Fruit fly (Drosophila melanogaster) whole organism, embryonic: Measurements from ENCODE around the gene CG13048.
A peak's percentile ranks its signal among the peaks of the same experiment; 100 is the strongest.

Experiments
- Aef1 ChIP-seq: fragments of 200-800 bp; sonication (Bioruptor generic); IDR thresholded peaks from 3 replicates; pipeline ENCODE4 v1.3.6; 2022; ENCODE audit warnings: missing biosample characterization, missing genetic modification characterization
- Atf6 ChIP-seq: fragments of 200-800 bp; sonication (Bioruptor generic); IDR thresholded peaks from 2 replicates; pipeline ENCODE4 v1.3.6; 2022; ENCODE audit warnings: missing biosample characterization, missing genetic modification characterization
- CG10654 ChIP-seq: fragments of 200-800 bp; sonication (Bioruptor generic); optimal IDR thresholded peaks from 2 replicates; lab custom pipeline; 2016; ENCODE audit warnings: missing biosample characterization, missing genetic modification characterization
- CG12155 ChIP-seq: fragments of 200-800 bp; sonication (Bioruptor generic); optimal IDR thresholded peaks from 3 replicates; lab custom pipeline; 2016; ENCODE audit warnings: missing biosample characterization, missing genetic modification characterization
- CG12236 ChIP-seq: fragments of 200-800 bp; sonication (Bioruptor generic); optimal IDR thresholded peaks from 2 replicates; lab custom pipeline; 2016; ENCODE audit warnings: missing biosample characterization, missing genetic modification characterization
- CG12659 ChIP-seq: fragments of 200-800 bp; sonication (Bioruptor generic); optimal IDR thresholded peaks from 3 replicates; lab custom pipeline; 2017; ENCODE audit warnings: mild to moderate bottlenecking, missing biosample characterization, missing genetic modification reagents, missing genetic modification characterization
- CG13775 ChIP-seq: fragments of 200-800 bp; sonication (Bioruptor generic); optimal IDR thresholded peaks from 3 replicates; lab custom pipeline; 2017; ENCODE audit warnings: missing biosample characterization, mild to moderate bottlenecking, missing genetic modification characterization
- CG17385 ChIP-seq: fragments of 200-800 bp; sonication (Bioruptor generic); optimal IDR thresholded peaks from 3 replicates; lab custom pipeline; 2018; ENCODE audit warnings: missing biosample characterization, mild to moderate bottlenecking, missing genetic modification characterization
- CG30403 ChIP-seq: fragments of 200-800 bp; sonication (Bioruptor generic); optimal IDR thresholded peaks from 3 replicates; lab custom pipeline; 2016; ENCODE audit warnings: missing biosample characterization, missing genetic modification characterization
- CG32767 ChIP-seq: fragments of 200-800 bp; sonication (Bioruptor generic); IDR thresholded peaks from 2 replicates; pipeline ENCODE4 v1.3.6; 2022; ENCODE audit warnings: missing biosample characterization, missing genetic modification characterization
- CG32772 ChIP-seq: fragments of 200-800 bp; sonication (Bioruptor generic); IDR thresholded peaks from 2 replicates; pipeline ENCODE4 v1.3.6; 2022; ENCODE audit warnings: missing biosample characterization, missing genetic modification characterization
- CG34224 ChIP-seq: fragments of 200-800 bp; sonication (Bioruptor generic); IDR thresholded peaks from 3 replicates; pipeline ENCODE4 v1.3.6; 2022; ENCODE audit warnings: missing biosample characterization, missing genetic modification characterization; ENCODE audit not compliant: partially characterized antibody
- CG34422 ChIP-seq: fragments of 200-800 bp; sonication (Bioruptor generic); IDR thresholded peaks from 3 replicates; pipeline ENCODE4 v1.3.6; 2022; ENCODE audit warnings: missing biosample characterization, missing genetic modification characterization
- CG4424 ChIP-seq: fragments of 200-800 bp; sonication (Bioruptor generic); optimal IDR thresholded peaks from 3 replicates; lab custom pipeline; 2016; ENCODE audit warnings: missing biosample characterization, missing genetic modification characterization
- CG4730 ChIP-seq: fragments of 200-800 bp; sonication (Bioruptor generic); IDR thresholded peaks from 2 replicates; pipeline ENCODE4 v1.3.6; 2022; ENCODE audit warnings: missing biosample characterization, missing genetic modification characterization
- CG5245 ChIP-seq: fragments of 200-800 bp; sonication (Bioruptor generic); optimal IDR thresholded peaks from 3 replicates; lab custom pipeline; 2016; ENCODE audit warnings: missing biosample characterization, missing genetic modification characterization
- CG9437 ChIP-seq: fragments of 200-800 bp; sonication (Bioruptor generic); optimal IDR thresholded peaks from 2 replicates; lab custom pipeline; 2018; ENCODE audit warnings: missing biosample characterization, mild to moderate bottlenecking, missing genetic modification characterization
- H15 ChIP-seq: fragments of 200-800 bp; sonication (Bioruptor generic); IDR thresholded peaks from 3 replicates; pipeline ENCODE4 v1.3.6; 2022; ENCODE audit warnings: missing biosample characterization, missing genetic modification characterization
- HLH3B ChIP-seq: fragments of 200-800 bp; sonication (Bioruptor generic); IDR thresholded peaks from 2 replicates; pipeline ENCODE4 v1.3.6; 2022; ENCODE audit warnings: missing biosample characterization, missing genetic modification characterization
- Hr51 ChIP-seq, 2 experiments: fragments of 200-800 bp; sonication (Bioruptor generic); optimal IDR thresholded peaks; 2 replicates in 1 of 2; 3 replicates in 1 of 2; lab custom pipeline; 2016 to 2018; ENCODE audit warnings: missing biosample characterization in 2 of 2, missing genetic modification characterization in 2 of 2, mild to moderate bottlenecking in 1 of 2, moderate library complexity in 1 of 2
- Lhr ChIP-seq: fragments of 200-800 bp; sonication (Bioruptor generic); optimal IDR thresholded peaks from 3 replicates; lab custom pipeline; 2017; ENCODE audit warnings: mild to moderate bottlenecking, missing biosample characterization, missing genetic modification reagents, missing genetic modification characterization
- Mad ChIP-seq: fragments of 200-800 bp; sonication (Bioruptor generic); optimal IDR thresholded peaks from 2 replicates; lab custom pipeline; 2016; ENCODE audit warnings: missing biosample characterization, missing genetic modification characterization
- Nf-YA ChIP-seq: fragments of 200-800 bp; sonication (Bioruptor generic); IDR thresholded peaks from 2 replicates; pipeline ENCODE4 v1.3.6; 2022; ENCODE audit warnings: missing biosample characterization, missing genetic modification characterization
- Rfx ChIP-seq: fragments of 200-800 bp; sonication (Bioruptor generic); IDR thresholded peaks from 2 replicates; pipeline ENCODE4 v1.3.6; 2022; ENCODE audit warnings: missing biosample characterization, missing genetic modification characterization
- Sin3A ChIP-seq: fragments of >200 bp; optimal IDR thresholded peaks from 2 replicates; lab custom pipeline; 2018
- Sox102F ChIP-seq: fragments of 200-800 bp; sonication (Bioruptor generic); optimal IDR thresholded peaks from 2 replicates; lab custom pipeline; 2018; ENCODE audit warnings: missing biosample characterization, mild to moderate bottlenecking, missing genetic modification characterization, moderate library complexity
- Xbp1 ChIP-seq: fragments of 200-800 bp; sonication (Bioruptor generic); optimal IDR thresholded peaks from 3 replicates; lab custom pipeline; 2016; ENCODE audit warnings: missing biosample characterization, mild to moderate bottlenecking, missing genetic modification characterization
- ase ChIP-seq: fragments of 200-800 bp; sonication (Bioruptor generic); IDR thresholded peaks from 3 replicates; pipeline ENCODE4 v1.3.6; 2022; ENCODE audit warnings: missing biosample characterization, missing genetic modification characterization
- az2 ChIP-seq: fragments of 200-800 bp; sonication (Bioruptor generic); optimal IDR thresholded peaks from 3 replicates; lab custom pipeline; 2016; ENCODE audit warnings: missing biosample characterization, missing genetic modification characterization
- fd3F ChIP-seq: fragments of 200-800 bp; sonication (Bioruptor generic); optimal IDR thresholded peaks from 2 replicates; lab custom pipeline; 2018; ENCODE audit warnings: missing biosample characterization, mild to moderate bottlenecking, missing genetic modification characterization, moderate library complexity
- gem ChIP-seq: fragments of 200-800 bp; sonication (Bioruptor generic); optimal IDR thresholded peaks from 2 replicates; lab custom pipeline; 2019; ENCODE audit warnings: missing biosample characterization, mild to moderate bottlenecking, missing genetic modification characterization, moderate library complexity
- gsb ChIP-seq: fragments of 200-800 bp; sonication (Bioruptor generic); IDR thresholded peaks from 2 replicates; pipeline ENCODE4 v1.3.6; 2022; ENCODE audit warnings: missing biosample characterization, missing genetic modification characterization
- hkb ChIP-seq, 2 experiments: fragments of 200-800 bp in 1 of 2; fragments of >200 bp in 1 of 2; sonication (Bioruptor generic) in 1 of 2; IDR thresholded peaks in 1 of 2; optimal IDR thresholded peaks in 1 of 2; 2 replicates each; pipeline versions ENCODE4 v1.3.6 to Lab custom; 2017 to 2022; ENCODE audit warnings: missing biosample characterization in 1 of 2, missing genetic modification characterization in 1 of 2
- ind ChIP-seq: fragments of 200-800 bp; sonication (Bioruptor generic); optimal IDR thresholded peaks from 3 replicates; lab custom pipeline; 2016; ENCODE audit warnings: missing biosample characterization, missing genetic modification characterization
- lmd ChIP-seq: fragments of 200-800 bp; sonication (Bioruptor generic); IDR thresholded peaks from 2 replicates; pipeline ENCODE4 v1.3.6; 2022; ENCODE audit warnings: missing biosample characterization, missing genetic modification characterization
- onecut ChIP-seq: fragments of 200-800 bp; sonication (Bioruptor generic); IDR thresholded peaks from 2 replicates; pipeline ENCODE4 v1.3.6; 2022; ENCODE audit warnings: missing biosample characterization, missing genetic modification characterization
- pan ChIP-seq, 4 experiments: fragments of >200 bp in 3 of 4; fragments of 200-800 bp in 1 of 4; sonication (Bioruptor generic) in 1 of 4; optimal IDR thresholded peaks in 3 of 4; IDR thresholded peaks in 1 of 4; 2 replicates each; pipeline versions ENCODE4 v1.3.6 to Lab custom; 2017 to 2022; ENCODE audit warnings: missing biosample characterization in 2 of 4, missing genetic modification characterization in 2 of 4, mixed read lengths in 1 of 4
- peb ChIP-seq: fragments of 200-800 bp; sonication (Bioruptor generic); IDR thresholded peaks from 2 replicates; pipeline ENCODE4 v1.3.6; 2022; ENCODE audit warnings: missing biosample characterization, missing genetic modification characterization
- pho ChIP-seq: fragments of 200-800 bp; sonication (Bioruptor generic); optimal IDR thresholded peaks from 2 replicates; lab custom pipeline; 2016; ENCODE audit warnings: missing biosample characterization, missing genetic modification characterization
- ranshi ChIP-seq: fragments of 200-800 bp; sonication (Bioruptor generic); IDR thresholded peaks from 2 replicates; pipeline ENCODE4 v1.3.6; 2022; ENCODE audit warnings: missing biosample characterization, missing genetic modification characterization
- row ChIP-seq: fragments of 200-800 bp; sonication (Bioruptor generic); IDR thresholded peaks from 3 replicates; pipeline ENCODE4 v1.3.6; 2022; ENCODE audit warnings: missing biosample characterization, missing genetic modification characterization
- seq ChIP-seq: fragments of 200-800 bp; sonication (Bioruptor generic); IDR thresholded peaks from 2 replicates; pipeline ENCODE4 v1.3.6; 2022; ENCODE audit warnings: missing biosample characterization, missing genetic modification characterization
- sisA ChIP-seq: fragments of 200-800 bp; sonication (Bioruptor generic); IDR thresholded peaks from 2 replicates; pipeline ENCODE4 v1.3.6; 2022; ENCODE audit warnings: missing biosample characterization, missing genetic modification characterization
- slbo ChIP-seq: fragments of 200-800 bp; sonication (Bioruptor generic); IDR thresholded peaks from 2 replicates; pipeline ENCODE4 v1.3.6; 2022; ENCODE audit warnings: missing biosample characterization, missing genetic modification characterization
- slp2 ChIP-seq: fragments of 200-800 bp; sonication (Bioruptor generic); optimal IDR thresholded peaks from 2 replicates; lab custom pipeline; 2016; ENCODE audit warnings: missing biosample characterization, missing genetic modification characterization
- stc ChIP-seq: fragments of 200-800 bp; sonication (Bioruptor generic); IDR thresholded peaks from 2 replicates; pipeline ENCODE4 v1.3.6; 2022; ENCODE audit warnings: missing biosample characterization, missing genetic modification characterization
- tin ChIP-seq: fragments of 200-800 bp; sonication (Bioruptor generic); optimal IDR thresholded peaks from 3 replicates; lab custom pipeline; 2016; ENCODE audit warnings: missing biosample characterization, missing genetic modification characterization
- tio ChIP-seq: fragments of 200-800 bp; sonication (Bioruptor generic); optimal IDR thresholded peaks from 2 replicates; lab custom pipeline; 2017; ENCODE audit warnings: missing biosample characterization, missing genetic modification characterization, inconsistent platforms
- vnd ChIP-seq: fragments of 200-800 bp; sonication (Bioruptor generic); IDR thresholded peaks from 3 replicates; pipeline ENCODE4 v1.3.6; 2022; ENCODE audit warnings: missing biosample characterization, missing genetic modification characterization; ENCODE audit not compliant: partially characterized antibody
- zfh1 ChIP-seq: fragments of 200-800 bp; sonication (Bioruptor generic); IDR thresholded peaks from 3 replicates; pipeline ENCODE4 v1.3.6; 2022; ENCODE audit warnings: missing biosample characterization, missing genetic modification characterization

The CG13048 gene

DNA sequence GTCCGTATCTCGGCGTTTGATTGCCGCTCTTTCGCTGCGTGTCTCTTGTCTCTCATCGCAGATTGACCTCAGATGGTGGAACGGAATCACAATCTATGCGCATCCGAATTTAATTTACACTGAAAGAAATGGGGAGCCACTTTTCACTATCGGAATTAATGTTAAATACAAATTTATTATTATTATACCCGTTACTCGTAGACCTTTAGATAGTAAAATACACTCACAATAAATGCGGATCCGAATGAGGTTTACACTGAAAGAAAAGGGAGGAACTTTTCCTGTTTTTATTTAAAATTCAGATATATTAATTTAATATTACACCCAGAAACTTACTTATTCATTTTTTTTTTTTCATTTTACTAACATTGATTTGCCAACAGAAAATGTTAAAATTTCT, 5.3 kb upstream of the CG13048 start (continued):
- TF ChIP-seq gem (tag; lab: Kevin White, UChicago) (peak; percentile 65), Rfx (GFP tag; lab: Robert Waterston, UW) (peak; percentile 38; the same call in 1 of the 2 replicates), gsb (GFP tag; lab: Robert Waterston, UW) (no peak), Mad (GFP tag; lab: Kevin White, UChicago) (no peak), Aef1 (GFP tag; lab: Robert Waterston, UW) (0 out of 3 replicates have a peak, but pooled peaks have one; percentile 16), Nf-YA (0 out of 2 replicates have a peak, but pooled peaks have one; percentile 20), zfh1 (GFP tag; lab: Robert Waterston, UW) (no peak), tin (GFP tag; lab: Kevin White, UChicago) (peak; percentile 10), Xbp1 (GFP tag; lab: Kevin White, UChicago) (peak; percentile 56), hkb (optimal IDR thresholded peaks at IDR 0.05; lab: Kevin White, UChicago) (no peak), hkb (GFP tag; IDR thresholded peaks at IDR 0.05; lab: Robert Waterston, UW) (peak; percentile 66), Sin3A (lab: Kevin White, UChicago) (no peak), CG12236 (GFP tag; lab: Kevin White, UChicago) (no peak), peb (GFP tag; lab: Robert Waterston, UW) (no peak), CG4730 (peak; percentile 50; the same call in 1 of the 2 replicates), CG34224 (GFP tag; lab: Robert Waterston, UW) (no peak), tio (peak; percentile 5), CG5245 (GFP tag; lab: Kevin White, UChicago) (no peak), CG32767 (GFP tag; lab: Robert Waterston, UW) (peak; percentile 46; the same call in 1 of the 2 replicates), onecut (GFP tag; lab: Robert Waterston, UW) (0 out of 2 replicates have a peak, but pooled peaks have one; percentile 7), Atf6 (GFP tag; lab: Robert Waterston, UW) (peak; percentile 38; the same call in 1 of the 2 replicates), slp2 (GFP tag; lab: Kevin White, UChicago) (no peak), CG12155 (peak; percentile 3), CG34422 (GFP tag; lab: Robert Waterston, UW) (peak; percentile 50; the same call in 1 of the 3 replicates), CG12659 (GFP tag; lab: Kevin White, UChicago) (peak; percentile 19), lmd (GFP tag; lab: Robert Waterston, UW) (no peak), slbo (peak; percentile 22; the same call in 1 of the 2 replicates), CG30403 (peak; percentile 48), stc (GFP tag; lab: Robert Waterston, UW) (0 out of 2 replicates have a peak, but pooled peaks have one; percentile 26), Lhr (no peak), Hr51 (GFP tag; optimal IDR thresholded peaks at IDR 0.05; lab: Kevin White, UChicago) (peak in 1 of 2 experiments; percentile 69), ase (GFP tag; lab: Robert Waterston, UW) (peak; percentile 47; the same call in 1 of the 3 replicates), seq (GFP tag; lab: Robert Waterston, UW) (peak; percentile 73), row (GFP tag; lab: Robert Waterston, UW) (peak; percentile 34; the same call in 1 of the 3 replicates), vnd (GFP tag; lab: Robert Waterston, UW) (no peak), pho (GFP tag; lab: Kevin White, UChicago) (no peak), CG4424 (GFP tag; lab: Kevin White, UChicago) (peak; percentile 38), pan (optimal IDR thresholded peaks at IDR 0.05; lab: Kevin White, UChicago) (no peak), pan (GFP tag; optimal IDR thresholded peaks at IDR 0.05 in 1 of 2, IDR thresholded peaks at IDR 0.05 in 1 of 2) (peak in 1 of 2 experiments; percentile 37), ind (GFP tag; lab: Kevin White, UChicago) (peak; percentile 23), CG32772 (GFP tag; lab: Robert Waterston, UW) (0 out of 2 replicates have a peak, but pooled peaks have one; percentile 25), ranshi (GFP tag; lab: Robert Waterston, UW) (0 out of 2 replicates have a peak, but pooled peaks have one; percentile 28), H15 (peak; percentile 53; the same call in 1 of the 3 replicates), sisA (peak; percentile 15; the same call in 1 of the 2 replicates), fd3F (GFP tag; lab: Kevin White, UChicago) (peak; percentile 36), CG17385 (GFP tag; lab: Kevin White, UChicago) (peak; percentile 13), CG9437 (GFP tag; lab: Kevin White, UChicago) (peak; percentile 25), CG13775 (GFP tag; lab: Kevin White, UChicago) (peak; percentile 11), HLH3B (GFP tag; lab: Robert Waterston, UW) (no peak), Sox102F (GFP tag; lab: Kevin White, UChicago) (peak; percentile 31), az2 (peak; percentile 31), CG10654 (GFP tag; lab: Kevin White, UChicago) (peak; percentile 2)
